Fruit fly (Drosophila melanogaster): Measurements from ENCODE around the gene pum.

The pum gene

DNA sequence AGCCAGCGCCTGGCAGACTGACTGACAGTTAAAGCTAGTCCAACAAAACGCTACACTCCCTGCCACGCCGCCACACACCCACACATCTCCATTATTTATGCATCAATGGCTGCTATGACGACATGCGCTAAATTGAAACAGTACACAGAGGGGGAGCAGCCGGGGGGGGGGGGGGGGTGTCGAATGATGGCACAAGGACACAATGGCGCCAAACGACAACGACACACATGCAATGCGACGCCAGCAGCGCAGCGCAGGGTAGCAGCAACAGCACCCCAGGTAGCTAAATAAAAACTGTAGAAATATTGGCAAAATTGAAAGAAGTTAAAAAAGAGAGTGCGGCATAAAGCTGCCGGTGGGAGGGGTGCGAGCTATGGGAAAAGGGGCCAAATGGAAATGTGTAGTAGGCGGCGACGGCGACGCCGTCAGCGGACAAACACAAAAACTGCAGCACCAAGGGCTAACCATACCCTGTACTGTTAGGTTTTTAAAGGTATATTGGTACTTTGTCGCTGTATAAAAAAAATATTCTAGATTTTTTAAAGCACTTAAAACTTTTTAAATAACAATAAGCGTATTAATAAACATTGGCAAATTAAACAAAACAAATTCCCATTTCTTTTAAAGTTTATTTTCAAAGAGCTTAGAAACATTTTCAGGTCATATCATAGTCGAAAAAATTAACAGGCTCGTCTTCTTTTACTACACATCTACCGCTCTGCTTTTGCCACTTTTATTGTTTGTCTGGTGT, 47.4 kb downstream of the pum start:
- TF ChIP-seq gem (tag; optimal IDR thresholded peaks at IDR 0.05) = peak; percentile 24
- TF ChIP-seq Hr39 (optimal IDR thresholded peaks at IDR 0.05) = peak; percentile 81
- TF ChIP-seq salm (tag; optimal IDR thresholded peaks at IDR 0.05) = no peak
- TF ChIP-seq Awh (GFP tag; IDR thresholded peaks at IDR 0.05) = no peak
- no peak for TF ChIP-seq wor (GFP tag; IDR thresholded peaks at IDR 0.05)
- no peak for TF ChIP-seq fru (optimal IDR thresholded peaks at IDR 0.05)
- TF ChIP-seq sens (GFP tag) = peak; percentile 38
- TF ChIP-seq CrebB (tag; optimal IDR thresholded peaks at IDR 0.05) = no peak
- TF ChIP-seq CG11504 (tag; optimal IDR thresholded peaks at IDR 0.05) = peak; percentile 14
- no peak for TF ChIP-seq mld (GFP tag; IDR thresholded peaks at IDR 0.05; ENCODE audit: partially characterized antibody)
- peak; percentile 51; the same call in 1 of the 2 replicates for TF ChIP-seq crol (GFP tag; IDR thresholded peaks at IDR 0.05)
- no peak for TF ChIP-seq CG17568 (GFP tag; optimal IDR thresholded peaks at IDR 0.05)
- TF ChIP-seq D19B (GFP tag; optimal IDR thresholded peaks at IDR 0.05) = peak; percentile 5
- no peak for TF ChIP-seq CG10431 (GFP tag; optimal IDR thresholded peaks at IDR 0.05)
- TF ChIP-seq org-1 (GFP tag; optimal IDR thresholded peaks at IDR 0.05) = no peak
- TF ChIP-seq vvl (GFP tag; IDR thresholded peaks at IDR 0.05) = no peak

DNA sequence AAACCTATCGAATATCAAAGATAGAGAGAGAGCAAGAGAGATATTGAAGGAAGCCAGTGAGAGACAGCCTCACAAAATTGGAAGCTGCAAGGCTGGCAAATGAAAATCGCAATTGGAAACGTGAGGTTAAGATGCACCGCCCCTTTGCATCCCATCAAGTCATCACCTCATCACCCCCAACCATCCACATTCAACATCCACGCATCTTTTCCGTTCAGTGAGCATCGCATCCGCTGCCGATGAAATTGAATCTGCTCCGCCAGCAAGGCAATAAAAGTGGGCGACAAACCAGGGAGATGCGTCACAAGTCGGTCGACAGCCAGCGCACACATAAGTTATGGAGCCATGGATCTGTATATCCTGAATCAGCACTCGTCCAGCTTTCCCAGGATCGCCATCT, 60.3 kb downstream of the pum start, which contains the start of gene CG11997:
TSS of gene CG11997 (plus strand) at position 301 of the 400 bp plus-strand sequence.
- TF ChIP-seq sug (tag; optimal IDR thresholded peaks at IDR 0.05) (no peak), Sox102F (GFP tag; optimal IDR thresholded peaks at IDR 0.05) (no peak), CG6272 (GFP tag; IDR thresholded peaks at IDR 0.05) (no peak), Elba2 (GFP tag; optimal IDR thresholded peaks at IDR 0.05) (no peak), Tbp (GFP tag; optimal IDR thresholded peaks at IDR 0.05) (no peak), Fer1 (GFP tag; optimal IDR thresholded peaks at IDR 0.05) (no peak), yki (optimal IDR thresholded peaks at IDR 0.05) (no peak), CG31365 (tag; optimal IDR thresholded peaks at IDR 0.05) (no peak), grau (tag; optimal IDR thresholded peaks at IDR 0.05) (no peak), CG8765 (GFP tag; IDR thresholded peaks at IDR 0.05) (no peak), CG15601 (tag; optimal IDR thresholded peaks at IDR 0.05) (no peak), CG12769 (tag; optimal IDR thresholded peaks at IDR 0.05) (no peak), D19A (tag; optimal IDR thresholded peaks at IDR 0.05) (no peak), gem (tag; optimal IDR thresholded peaks at IDR 0.05) (no peak), CHES-1-like (GFP tag; optimal IDR thresholded peaks at IDR 0.05) (no peak)

DNA sequence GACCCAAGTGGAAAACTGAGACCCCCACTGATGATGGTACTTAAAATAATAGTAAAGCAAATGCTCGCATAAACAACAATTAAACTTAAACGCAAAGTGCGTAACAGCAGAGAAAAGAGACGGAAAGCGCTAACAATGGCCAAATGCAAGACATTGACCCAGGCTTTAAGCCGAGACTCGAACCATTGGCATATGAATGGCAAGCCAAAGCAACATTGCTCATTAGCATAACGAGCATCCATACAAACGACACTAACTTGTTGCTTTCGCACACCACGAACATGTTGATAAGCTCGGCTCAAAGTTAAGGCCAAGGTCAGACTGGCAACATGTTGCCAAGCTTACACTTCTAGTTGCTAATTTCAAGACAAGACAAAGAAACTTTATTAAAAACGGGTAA, 62.7 kb downstream of the pum start:
- TF ChIP-seq CG2199 (GFP tag; IDR thresholded peaks at IDR 0.05) (peak; percentile 73; the same call in 1 of the 3 replicates), hbn (GFP tag; IDR thresholded peaks at IDR 0.05; ENCODE audit: partially characterized antibody) (no peak), chinmo (GFP tag; IDR thresholded peaks at IDR 0.05; ENCODE audit: partially characterized antibody) (0 out of 4 replicates have a peak, but pooled peaks have one; percentile 50), CG13894 (tag; optimal IDR thresholded peaks at IDR 0.05) (no peak), Hr78 (GFP tag; optimal IDR thresholded peaks at IDR 0.05) (peak in 1 of 2 experiments; percentile 14), gem (tag; optimal IDR thresholded peaks at IDR 0.05) (no peak), CG11504 (tag; optimal IDR thresholded peaks at IDR 0.05) (peak; percentile 99), CG10147 (GFP tag; optimal IDR thresholded peaks at IDR 0.05) (no peak), vvl (GFP tag; IDR thresholded peaks at IDR 0.05) (peak; percentile 93), vfl (GFP tag; optimal IDR thresholded peaks at IDR 0.05) (no peak), Stat92E (GFP tag; optimal IDR thresholded peaks at IDR 0.05) (no peak), CG10267 (tag; optimal IDR thresholded peaks at IDR 0.05) (no peak), scrt (GFP tag; optimal IDR thresholded peaks at IDR 0.05) (peak; percentile 46), lmd (GFP tag; IDR thresholded peaks at IDR 0.05) (no peak), Asciz (GFP tag; optimal IDR thresholded peaks at IDR 0.05) (no peak)
